Fruit fly (Drosophila melanogaster) whole organism, embryonic: ENCODE results near the gene CG9920.

Experiments used
- Abd-B ChIP-seq: fragments of 200-800 bp; sonication (Bioruptor generic); optimal IDR thresholded peaks from 2 replicates; lab custom pipeline; 2018; ENCODE audit warnings: missing biosample characterization, mild to moderate bottlenecking, missing genetic modification characterization, moderate library complexity
- Bdp1 ChIP-seq: fragments of 200-800 bp; sonication (Bioruptor generic); optimal IDR thresholded peaks from 3 replicates; lab custom pipeline; 2016; ENCODE audit warnings: missing biosample characterization, missing genetic modification characterization
- CG10654 ChIP-seq: fragments of 200-800 bp; sonication (Bioruptor generic); optimal IDR thresholded peaks from 2 replicates; lab custom pipeline; 2016; ENCODE audit warnings: missing biosample characterization, missing genetic modification characterization
- CG11456 ChIP-seq: fragments of 200-800 bp; sonication (Bioruptor generic); IDR thresholded peaks from 3 replicates; pipeline ENCODE4 v1.3.6; 2022; ENCODE audit warnings: missing biosample characterization, missing genetic modification characterization
- CG12942 ChIP-seq: fragments of 200-800 bp; sonication (Bioruptor generic); optimal IDR thresholded peaks from 3 replicates; lab custom pipeline; 2016; ENCODE audit warnings: missing biosample characterization, missing genetic modification characterization
- CG15269 ChIP-seq: fragments of 200-800 bp; sonication (Bioruptor generic); optimal IDR thresholded peaks from 2 replicates; lab custom pipeline; 2018; ENCODE audit warnings: missing biosample characterization, mild to moderate bottlenecking, missing genetic modification characterization, moderate library complexity
- CG17328 ChIP-seq: fragments of 200-800 bp; sonication (Bioruptor generic); IDR thresholded peaks from 2 replicates; pipeline ENCODE4 v1.3.6; 2022; ENCODE audit warnings: missing biosample characterization, missing genetic modification characterization
- CG17802 ChIP-seq: fragments of 200-800 bp; sonication (Bioruptor generic); optimal IDR thresholded peaks from 2 replicates; lab custom pipeline; 2018; ENCODE audit warnings: missing biosample characterization, mild to moderate bottlenecking, missing genetic modification characterization, moderate library complexity
- CG17912 ChIP-seq: fragments of 200-800 bp; sonication (Bioruptor generic); optimal IDR thresholded peaks from 2 replicates; lab custom pipeline; 2018; ENCODE audit warnings: missing biosample characterization, mild to moderate bottlenecking, missing genetic modification characterization
- CG2116 ChIP-seq: fragments of 200-800 bp; sonication (Bioruptor generic); optimal IDR thresholded peaks from 3 replicates; lab custom pipeline; 2018; ENCODE audit warnings: missing biosample characterization, mild to moderate bottlenecking, missing genetic modification characterization
- CG43689 ChIP-seq: fragments of 200-800 bp; sonication (Bioruptor generic); IDR thresholded peaks from 2 replicates; pipeline ENCODE4 v1.3.6; 2022; ENCODE audit warnings: missing biosample characterization, missing genetic modification characterization
- CG4404 ChIP-seq: fragments of 200-800 bp; sonication (Bioruptor generic); IDR thresholded peaks from 2 replicates; pipeline ENCODE4 v1.3.6; 2022; ENCODE audit warnings: missing biosample characterization, missing genetic modification characterization
- CG6654 ChIP-seq: fragments of 200-800 bp; sonication (Bioruptor generic); optimal IDR thresholded peaks from 2 replicates; lab custom pipeline; 2017; ENCODE audit warnings: missing biosample characterization, mild to moderate bottlenecking, missing genetic modification characterization
- CG6813 ChIP-seq: fragments of 200-800 bp; sonication (Bioruptor generic); optimal IDR thresholded peaks from 2 replicates; lab custom pipeline; 2017; ENCODE audit warnings: missing biosample characterization, missing genetic modification characterization, mild to moderate bottlenecking, moderate library complexity, missing genetic modification reagents
- CG8924 ChIP-seq: fragments of 200-800 bp; optimal IDR thresholded peaks from 3 replicates; lab custom pipeline; 2019; ENCODE audit warnings: missing biosample characterization, mild to moderate bottlenecking, missing genetic modification characterization, moderate library complexity
- CG8944 ChIP-seq: fragments of 200-800 bp; sonication (Bioruptor generic); optimal IDR thresholded peaks from 3 replicates; lab custom pipeline; 2016; ENCODE audit warnings: missing biosample characterization, missing genetic modification characterization
- CHES-1-like ChIP-seq: fragments of 200-800 bp; sonication (Bioruptor generic); optimal IDR thresholded peaks from 2 replicates; lab custom pipeline; 2016; ENCODE audit warnings: missing biosample characterization, missing genetic modification characterization
- Dfd ChIP-seq, 2 experiments: fragments of >200 bp; optimal IDR thresholded peaks; 2 replicates each; lab custom pipeline; 2017; ENCODE audit warnings: missing biosample characterization in 2 of 2, missing genetic modification characterization in 2 of 2
- Dll ChIP-seq: fragments of 200-800 bp; sonication (Bioruptor generic); IDR thresholded peaks from 4 replicates; pipeline ENCODE4 v1.3.6; 2022; ENCODE audit warnings: missing biosample characterization, missing genetic modification characterization; ENCODE audit not compliant: partially characterized antibody
- Ets65A ChIP-seq: fragments of 200-800 bp; sonication (Bioruptor generic); peaks from one replicate; lab custom pipeline; 2016; ENCODE audit warnings: missing biosample characterization, missing genetic modification characterization
- Fer1 ChIP-seq: fragments of 200-800 bp; sonication (Bioruptor generic); optimal IDR thresholded peaks from 2 replicates; lab custom pipeline; 2017; ENCODE audit warnings: missing biosample characterization, mild to moderate bottlenecking, missing genetic modification characterization
- H2.0 ChIP-seq: fragments of 200-800 bp; sonication (Bioruptor generic); IDR thresholded peaks from 2 replicates; pipeline ENCODE4 v1.3.6; 2022; ENCODE audit warnings: missing biosample characterization, missing genetic modification characterization
- HHEX ChIP-seq: fragments of 200-800 bp; sonication (Bioruptor generic); optimal IDR thresholded peaks from 3 replicates; lab custom pipeline; 2017; ENCODE audit warnings: missing biosample characterization, mild to moderate bottlenecking, missing genetic modification characterization, missing genetic modification reagents
- HLHmδ ChIP-seq: fragments of 200-800 bp; sonication (Bioruptor generic); optimal IDR thresholded peaks from 2 replicates; lab custom pipeline; 2018; ENCODE audit warnings: missing biosample characterization, mild to moderate bottlenecking, missing genetic modification characterization, moderate library complexity
- Mad ChIP-seq: fragments of 200-800 bp; sonication (Bioruptor generic); optimal IDR thresholded peaks from 2 replicates; lab custom pipeline; 2016; ENCODE audit warnings: missing biosample characterization, missing genetic modification characterization
- Nf-YB ChIP-seq: fragments of 200-800 bp; sonication (Bioruptor generic); optimal IDR thresholded peaks from 3 replicates; lab custom pipeline; 2019; ENCODE audit warnings: missing biosample characterization, mild to moderate bottlenecking, missing genetic modification characterization, moderate library complexity
- Poxn ChIP-seq: fragments of 200-800 bp; sonication (Bioruptor generic); IDR thresholded peaks from 2 replicates; pipeline ENCODE4 v1.3.6; 2022; ENCODE audit warnings: missing biosample characterization, missing genetic modification characterization
- az2 ChIP-seq: fragments of 200-800 bp; sonication (Bioruptor generic); optimal IDR thresholded peaks from 3 replicates; lab custom pipeline; 2016; ENCODE audit warnings: missing biosample characterization, missing genetic modification characterization
- bbx ChIP-seq: fragments of 200-800 bp; sonication (Bioruptor generic); IDR thresholded peaks from 2 replicates; pipeline ENCODE4 v1.3.6; 2022; ENCODE audit warnings: missing biosample characterization, missing genetic modification characterization; ENCODE audit not compliant: partially characterized antibody
- bsh ChIP-seq, 2 experiments: fragments of 200-800 bp; sonication (Bioruptor generic); optimal IDR thresholded peaks; 2 replicates each; lab custom pipeline; 2017 to 2018; ENCODE audit warnings: mild to moderate bottlenecking in 2 of 2, missing biosample characterization in 2 of 2, missing genetic modification characterization in 2 of 2, moderate library complexity in 1 of 2
- dati ChIP-seq: fragments of 200-800 bp; sonication (Bioruptor generic); IDR thresholded peaks from 2 replicates; pipeline ENCODE4 v1.3.6; 2022; ENCODE audit warnings: missing biosample characterization, missing genetic modification characterization
- dpn ChIP-seq, 2 experiments: fragments of 200-800 bp; sonication (Bioruptor generic); optimal IDR thresholded peaks; 3 replicates each; lab custom pipeline; 2016; ENCODE audit warnings: missing biosample characterization in 2 of 2, missing genetic modification characterization in 2 of 2
- eve ChIP-seq, 2 experiments: fragments of >200 bp; optimal IDR thresholded peaks; 2 replicates each; lab custom pipeline; 2017; ENCODE audit warnings: missing biosample characterization in 2 of 2, missing genetic modification characterization in 2 of 2
- ewg ChIP-seq: fragments of 200-800 bp; sonication (Bioruptor generic); optimal IDR thresholded peaks from 3 replicates; lab custom pipeline; 2017; ENCODE audit warnings: mild to moderate bottlenecking, missing biosample characterization, missing genetic modification reagents, missing genetic modification characterization
- gce ChIP-seq: fragments of 200-800 bp; sonication (Bioruptor generic); IDR thresholded peaks from 3 replicates; pipeline ENCODE4 v1.3.6; 2022; ENCODE audit warnings: missing biosample characterization, missing genetic modification characterization
- gfzf ChIP-seq: fragments of 200-800 bp; sonication (Bioruptor generic); optimal IDR thresholded peaks from 2 replicates; lab custom pipeline; 2016; ENCODE audit warnings: missing biosample characterization, mild to moderate bottlenecking, missing genetic modification characterization, moderate library complexity
- kay ChIP-seq: fragments of 200-800 bp; sonication (Bioruptor generic); optimal IDR thresholded peaks from 2 replicates; lab custom pipeline; 2016; ENCODE audit warnings: missing biosample characterization, missing genetic modification characterization
- kni ChIP-seq: fragments of 200-800 bp; sonication (Bioruptor generic); optimal IDR thresholded peaks from 3 replicates; lab custom pipeline; 2017; ENCODE audit warnings: mild to moderate bottlenecking, missing biosample characterization, missing genetic modification reagents, missing genetic modification characterization
- knrl ChIP-seq: fragments of 200-800 bp; sonication (Bioruptor generic); IDR thresholded peaks from 3 replicates; pipeline ENCODE4 v1.3.6; 2022; ENCODE audit warnings: missing biosample characterization, missing genetic modification characterization; ENCODE audit not compliant: partially characterized antibody
- otp ChIP-seq: fragments of 200-800 bp; sonication (Bioruptor generic); IDR thresholded peaks from 3 replicates; pipeline ENCODE4, ENCODE4 v1.3.6; 2022; ENCODE audit warnings: missing biosample characterization, missing genetic modification characterization
- pita ChIP-seq: fragments of 200-800 bp; sonication (Bioruptor generic); optimal IDR thresholded peaks from 2 replicates; lab custom pipeline; 2017; ENCODE audit warnings: missing biosample characterization, mild to moderate bottlenecking, missing genetic modification characterization
- psq ChIP-seq: fragments of 200-800 bp; sonication (Bioruptor generic); optimal IDR thresholded peaks from 2 replicates; lab custom pipeline; 2017; ENCODE audit warnings: missing biosample characterization, missing genetic modification characterization
- repo ChIP-seq: fragments of 200-800 bp; sonication (Bioruptor generic); optimal IDR thresholded peaks from 2 replicates; lab custom pipeline; 2016; ENCODE audit warnings: missing biosample characterization, missing genetic modification characterization
- rib ChIP-seq: fragments of 200-800 bp; sonication (Bioruptor generic); IDR thresholded peaks from 2 replicates; pipeline ENCODE4 v1.3.6; 2022; ENCODE audit warnings: missing biosample characterization, missing genetic modification characterization
- row ChIP-seq: fragments of 200-800 bp; sonication (Bioruptor generic); IDR thresholded peaks from 3 replicates; pipeline ENCODE4 v1.3.6; 2022; ENCODE audit warnings: missing biosample characterization, missing genetic modification characterization
- sim ChIP-seq: fragments of 200-800 bp; sonication (Bioruptor generic); IDR thresholded peaks from 2 replicates; pipeline ENCODE4 v1.3.6; 2022; ENCODE audit warnings: missing biosample characterization, missing genetic modification characterization
- sima ChIP-seq: fragments of 200-800 bp; sonication (Bioruptor generic); optimal IDR thresholded peaks from 2 replicates; lab custom pipeline; 2016; ENCODE audit warnings: missing biosample characterization, missing genetic modification characterization
- sna ChIP-seq: fragments of 200-800 bp; sonication (Bioruptor generic); IDR thresholded peaks from 2 replicates; pipeline ENCODE4 v1.3.6; 2022; ENCODE audit warnings: missing biosample characterization, missing genetic modification characterization; ENCODE audit not compliant: partially characterized antibody
- trh ChIP-seq: fragments of 200-800 bp; sonication (Bioruptor generic); optimal IDR thresholded peaks from 2 replicates; lab custom pipeline; 2016; ENCODE audit warnings: missing biosample characterization, missing genetic modification characterization
- zen ChIP-seq: fragments of 200-800 bp; sonication (Bioruptor generic); optimal IDR thresholded peaks from 3 replicates; lab custom pipeline; 2018; ENCODE audit warnings: missing biosample characterization, mild to moderate bottlenecking, missing genetic modification characterization, moderate library complexity

CG9920 gene

dm6 chr3R:14061988-14062868 is 35.7 kb downstream of the CG9920 start (continued):
- TF ChIP-seq dati (GFP tag; lab: Robert Waterston, UW): no peak
- no peak for TF ChIP-seq gce (GFP tag; lab: Robert Waterston, UW)
- TF ChIP-seq CG6654 (GFP tag; lab: Kevin White, UChicago): no peak
- no peak for TF ChIP-seq rib
- TF ChIP-seq psq (GFP tag; lab: Kevin White, UChicago): peak; percentile 2
- no peak for TF ChIP-seq CG4404
- no peak for TF ChIP-seq repo (GFP tag; lab: Kevin White, UChicago)
- TF ChIP-seq Dfd (GFP tag; optimal IDR thresholded peaks at IDR 0.05; lab: Kevin White, UChicago): no peak
- TF ChIP-seq gfzf (GFP tag; lab: Kevin White, UChicago): no peak
- TF ChIP-seq Ets65A: no peak
- no peak for TF ChIP-seq Dll (GFP tag; lab: Robert Waterston, UW)
- no peak for TF ChIP-seq trh (GFP tag; lab: Kevin White, UChicago)
- TF ChIP-seq eve (GFP tag; optimal IDR thresholded peaks at IDR 0.05; lab: Kevin White, UChicago): no peak
- no peak for TF ChIP-seq sna (GFP tag; lab: Robert Waterston, UW)
- no peak for TF ChIP-seq az2 (GFP tag; lab: Kevin White, UChicago)
- TF ChIP-seq row: peak; percentile 36
- TF ChIP-seq Nf-YB (GFP tag; lab: Kevin White, UChicago): no peak
- TF ChIP-seq HHEX (GFP tag; lab: Kevin White, UChicago): peak; percentile 36
- no peak for TF ChIP-seq CG2116 (GFP tag; lab: Kevin White, UChicago)
- no peak for TF ChIP-seq ewg
- no peak for TF ChIP-seq CG6813 (GFP tag; lab: Kevin White, UChicago)
- peak; percentile 30 for TF ChIP-seq CG15269 (tag; lab: Kevin White, UChicago)
- no peak for TF ChIP-seq bbx
- TF ChIP-seq sima (GFP tag; lab: Kevin White, UChicago): no peak
- no peak for TF ChIP-seq CG10654 (GFP tag; lab: Kevin White, UChicago)
- TF ChIP-seq HLHmδ (GFP tag; lab: Kevin White, UChicago): no peak
- TF ChIP-seq CG8944: no peak
- TF ChIP-seq CG17912 (GFP tag; lab: Kevin White, UChicago): no peak
- TF ChIP-seq Mad (GFP tag; lab: Kevin White, UChicago): no peak
- TF ChIP-seq CG43689: no peak
- no peak for TF ChIP-seq Poxn
- TF ChIP-seq sim (GFP tag; lab: Robert Waterston, UW): no peak
- no peak for TF ChIP-seq CG8924 (tag; lab: Kevin White, UChicago)
- no peak for TF ChIP-seq CG12942 (GFP tag; lab: Kevin White, UChicago)
- no peak for TF ChIP-seq CG11456 (GFP tag; lab: Robert Waterston, UW)
- no peak for TF ChIP-seq CG17802 (tag; lab: Kevin White, UChicago)
- TF ChIP-seq H2.0: no peak
- TF ChIP-seq zen (tag; lab: Kevin White, UChicago): no peak
- no peak for TF ChIP-seq knrl (GFP tag; lab: Robert Waterston, UW)
- TF ChIP-seq Fer1 (GFP tag; lab: Kevin White, UChicago): peak; percentile 66
- TF ChIP-seq bsh (GFP tag; optimal IDR thresholded peaks at IDR 0.05; lab: Kevin White, UChicago): peak; percentile 16 to 20
- no peak for TF ChIP-seq kni
- no peak for TF ChIP-seq CG17328 (GFP tag; lab: Robert Waterston, UW)
- no peak for TF ChIP-seq Bdp1 (GFP tag; lab: Kevin White, UChicago)
- peak in 1 of 2 experiments; percentile 1 for TF ChIP-seq dpn (GFP tag; optimal IDR thresholded peaks at IDR 0.05; lab: Kevin White, UChicago)
- TF ChIP-seq pita: no peak
- TF ChIP-seq CHES-1-like (GFP tag; lab: Kevin White, UChicago): no peak
- TF ChIP-seq Abd-B: peak; percentile 7
- no peak for TF ChIP-seq kay (GFP tag; lab: Kevin White, UChicago)
- TF ChIP-seq otp: no peak
